Worm (Caenorhabditis elegans) whole organism, L1 larva: ENCODE data around the gene arrd-23.

Experiments used
- C34B4.2 ChIP-seq: sonication (generic microtip); optimal IDR thresholded peaks from 2 replicates; lab custom pipeline; 2017; ENCODE audit warnings: mild to moderate bottlenecking, missing genetic modification characterization, missing compliant biosample characterization
- Y116A8C.19 ChIP-seq: sonication (generic microtip); optimal IDR thresholded peaks from 2 replicates; lab custom pipeline; 2016; ENCODE audit warnings: missing compliant biosample characterization, missing genetic modification characterization, borderline replicate concordance
- aly-2 ChIP-seq: fragments of 150-350 bp; optimal IDR thresholded peaks from 2 replicates; lab custom pipeline; 2014; ENCODE audit warnings: missing biosample characterization, missing genetic modification characterization
- ceh-8 ChIP-seq: fragments of 200-800 bp; sonication (Bioruptor generic); optimal IDR thresholded peaks from 2 replicates; lab custom pipeline; 2018; ENCODE audit warnings: mild to moderate bottlenecking, missing genetic modification characterization, moderate library complexity, missing compliant biosample characterization
- ceh-82 ChIP-seq, 3 experiments: fragments of 150-350 bp in 1 of 3; sonication (generic microtip) in 2 of 3; optimal IDR thresholded peaks; 2 replicates each; lab custom pipeline; 2014 to 2017; ENCODE audit warnings: missing biosample characterization in 3 of 3, missing genetic modification characterization in 3 of 3
- ceh-88 ChIP-seq: fragments of 200-800 bp; sonication (Bioruptor generic); IDR thresholded peaks from 2 replicates; pipeline ENCODE4 v1.3.6; 2022; ENCODE audit warnings: missing genetic modification characterization, missing compliant biosample characterization
- ces-1 ChIP-seq: fragments of 150-350 bp; optimal IDR thresholded peaks from 2 replicates; lab custom pipeline; 2014; ENCODE audit warnings: missing biosample characterization, missing genetic modification reagents, missing genetic modification characterization
- dpl-1 ChIP-seq, 3 experiments: fragments of 150-350 bp in 2 of 3; sonication (generic microtip) in 1 of 3; optimal IDR thresholded peaks; 2 replicates each; lab custom pipeline; 2014 to 2017; ENCODE audit warnings: missing biosample characterization in 3 of 3, missing genetic modification characterization in 3 of 3, missing genetic modification reagents in 3 of 3
- elt-2 ChIP-seq: sonication (generic microtip); optimal IDR thresholded peaks from 2 replicates; lab custom pipeline; 2016; ENCODE audit warnings: missing genetic modification characterization, mild to moderate bottlenecking, inconsistent platforms, missing compliant biosample characterization, missing genetic modification reagents
- elt-3 ChIP-seq, 6 experiments: fragments of 150-350 bp in 1 of 6; sonication (generic microtip); optimal IDR thresholded peaks; 2 replicates each; lab custom pipeline; 2017 to 2018; ENCODE audit warnings: missing biosample characterization in 6 of 6, missing genetic modification characterization in 6 of 6, inconsistent platforms in 1 of 6
- fkh-10 ChIP-seq: sonication (generic microtip); optimal IDR thresholded peaks from 2 replicates; lab custom pipeline; 2017; ENCODE audit warnings: missing biosample characterization, missing genetic modification reagents, missing genetic modification characterization
- fkh-8 ChIP-seq: sonication (generic microtip); optimal IDR thresholded peaks from 2 replicates; lab custom pipeline; 2016; ENCODE audit warnings: mild to moderate bottlenecking, missing genetic modification characterization, missing compliant biosample characterization
- irx-1 ChIP-seq: sonication (generic microtip); optimal IDR thresholded peaks from 2 replicates; lab custom pipeline; 2016; ENCODE audit warnings: missing genetic modification characterization, missing compliant biosample characterization
- isw-1 ChIP-seq: fragments of 200-800 bp; sonication (Bioruptor generic); IDR thresholded peaks from 2 replicates; pipeline ENCODE4 v1.3.6; 2022; ENCODE audit warnings: missing genetic modification characterization, missing compliant biosample characterization
- lin-14 ChIP-seq: fragments of 200-800 bp; sonication (Bioruptor generic); optimal IDR thresholded peaks from 2 replicates; lab custom pipeline; 2018; ENCODE audit warnings: mild to moderate bottlenecking, missing genetic modification characterization, moderate library complexity, missing compliant biosample characterization
- lin-35 ChIP-seq, 2 experiments: fragments of 150-350 bp; optimal IDR thresholded peaks; 2 replicates each; lab custom pipeline; 2014; ENCODE audit warnings: missing biosample characterization in 2 of 2, missing genetic modification characterization in 2 of 2, missing genetic modification reagents in 2 of 2
- lin-39 ChIP-seq: fragments of 150-350 bp; optimal IDR thresholded peaks from 2 replicates; lab custom pipeline; 2014; ENCODE audit warnings: missing biosample characterization, missing genetic modification reagents, missing genetic modification characterization
- lsy-2 ChIP-seq, 2 experiments: fragments of 150-350 bp; optimal IDR thresholded peaks; 2 replicates each; lab custom pipeline; 2014; ENCODE audit warnings: missing biosample characterization in 2 of 2, missing genetic modification characterization in 2 of 2
- mdl-1 ChIP-seq, 2 experiments: fragments of 150-350 bp; optimal IDR thresholded peaks; 2 replicates each; lab custom pipeline; 2014 to 2017; ENCODE audit warnings: missing biosample characterization in 2 of 2, missing genetic modification characterization in 2 of 2, inconsistent platforms in 1 of 2
- mep-1 ChIP-seq: fragments of 150-350 bp; optimal IDR thresholded peaks from 2 replicates; lab custom pipeline; 2014; ENCODE audit warnings: missing biosample characterization, missing genetic modification characterization
- nhr-11 ChIP-seq: fragments of 150-350 bp; optimal IDR thresholded peaks from 2 replicates; lab custom pipeline; 2014; ENCODE audit warnings: missing biosample characterization, missing genetic modification characterization
- nhr-19 ChIP-seq: fragments of 200-800 bp; sonication (Bioruptor generic); conservative IDR thresholded peaks from 2 replicates; pipeline ENCODE4 v1.3.6; 2022; ENCODE audit warnings: missing genetic modification characterization, missing compliant biosample characterization
- nhr-20 ChIP-seq: sonication (generic microtip); optimal IDR thresholded peaks from 2 replicates; lab custom pipeline; 2016; ENCODE audit warnings: mild to moderate bottlenecking, missing genetic modification characterization, missing compliant biosample characterization
- nhr-71 ChIP-seq: sonication (generic microtip); optimal IDR thresholded peaks from 2 replicates; lab custom pipeline; 2016; ENCODE audit warnings: mild to moderate bottlenecking, missing genetic modification characterization, moderate library complexity, missing compliant biosample characterization
- nhr-76 ChIP-seq: sonication (generic microtip); optimal IDR thresholded peaks from 2 replicates; lab custom pipeline; 2017; ENCODE audit warnings: missing biosample characterization, missing genetic modification characterization
- nhr-85 ChIP-seq: sonication (generic microtip); peaks from one replicate; lab custom pipeline; 2016; ENCODE audit warnings: missing genetic modification characterization, inconsistent platforms, missing compliant biosample characterization
- nhr-90 ChIP-seq: sonication (generic microtip); optimal IDR thresholded peaks from 2 replicates; lab custom pipeline; 2016; ENCODE audit warnings: mild to moderate bottlenecking, missing genetic modification characterization, missing compliant biosample characterization; ENCODE audit not compliant: poor library complexity
- pag-3 ChIP-seq: sonication (generic microtip); optimal IDR thresholded peaks from 2 replicates; lab custom pipeline; 2017; ENCODE audit warnings: missing genetic modification characterization, mild to moderate bottlenecking, missing compliant biosample characterization, antibody characterized with exemption, borderline replicate concordance; ENCODE audit not compliant: insufficient read depth
- pax-3 ChIP-seq: fragments of 200-800 bp; sonication (Bioruptor generic); optimal IDR thresholded peaks from 2 replicates; lab custom pipeline; 2018; ENCODE audit warnings: mild to moderate bottlenecking, missing genetic modification characterization, moderate library complexity, missing compliant biosample characterization
- pqm-1 ChIP-seq: sonication (generic microtip); optimal IDR thresholded peaks from 3 replicates; lab custom pipeline; 2017; ENCODE audit warnings: missing biosample characterization, missing genetic modification characterization
- rnt-1 ChIP-seq: sonication (generic microtip); optimal IDR thresholded peaks from 2 replicates; lab custom pipeline; 2016; ENCODE audit warnings: mild to moderate bottlenecking, missing genetic modification characterization, moderate library complexity, missing compliant biosample characterization
- snpc-4 ChIP-seq: fragments of 150-350 bp; optimal IDR thresholded peaks from 2 replicates; lab custom pipeline; 2014; ENCODE audit warnings: missing biosample characterization, missing genetic modification characterization
- sup-37 ChIP-seq: fragments of 200-800 bp; sonication (Bioruptor generic); optimal IDR thresholded peaks from 2 replicates; lab custom pipeline; 2018; ENCODE audit warnings: mild to moderate bottlenecking, missing genetic modification characterization, missing compliant biosample characterization
- swsn-7 ChIP-seq: sonication (generic microtip); optimal IDR thresholded peaks from 2 replicates; lab custom pipeline; 2016; ENCODE audit warnings: missing genetic modification characterization, missing compliant biosample characterization
- unc-130 ChIP-seq: fragments of 150-350 bp; optimal IDR thresholded peaks from 2 replicates; lab custom pipeline; 2017; ENCODE audit warnings: missing biosample characterization, missing genetic modification characterization, inconsistent platforms
- vab-15 ChIP-seq: sonication (generic microtip); optimal IDR thresholded peaks from 2 replicates; lab custom pipeline; 2017; ENCODE audit warnings: missing genotype, mild to moderate bottlenecking, missing genetic modification characterization, missing compliant biosample characterization
- zip-4 ChIP-seq: fragments of 200-800 bp; sonication (Bioruptor generic); optimal IDR thresholded peaks from 2 replicates; lab custom pipeline; 2018; ENCODE audit warnings: mild to moderate bottlenecking, missing genetic modification characterization, moderate library complexity, missing compliant biosample characterization
- ztf-11 ChIP-seq, 2 experiments: sonication (generic microtip); optimal IDR thresholded peaks; 2 replicates each; lab custom pipeline; 2016 to 2017; ENCODE audit warnings: missing genetic modification characterization in 2 of 2, missing biosample characterization in 1 of 2, missing compliant biosample characterization in 1 of 2

Gene arrd-23

DNA sequence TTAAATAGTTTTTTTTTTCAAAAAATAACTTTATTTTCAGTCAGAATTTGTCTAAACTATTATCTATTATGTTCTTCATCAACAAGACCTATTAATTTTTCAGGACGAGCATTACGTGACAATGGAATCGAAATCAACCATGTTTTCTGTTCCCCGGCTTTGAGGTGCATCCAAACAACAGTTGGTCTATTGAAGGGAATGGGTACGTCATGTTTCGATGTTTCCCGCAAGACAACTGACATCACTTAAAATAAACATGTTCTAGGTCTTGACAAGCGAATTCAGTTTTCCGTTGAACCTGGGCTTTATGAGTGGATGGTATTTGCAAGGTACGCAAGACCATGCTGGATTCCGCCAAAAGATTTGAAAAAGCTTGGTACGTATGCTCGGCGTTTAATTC, 9.5 kb downstream of the arrd-23 start:
- TF ChIP-seq lin-14 (GFP tag; lab: Kevin White, UChicago) (peak; percentile 51), elt-3 (tag; optimal IDR thresholded peaks at IDR 0.05; lab: Kevin White, UChicago) (no peak), snpc-4 (no peak), ceh-82 (tag; optimal IDR thresholded peaks at IDR 0.05; lab: Kevin White, UChicago) (no peak), pqm-1 (tag; lab: Kevin White, UChicago) (no peak), dpl-1 (GFP tag; optimal IDR thresholded peaks at IDR 0.05; lab: Kevin White, UChicago) (no peak), nhr-76 (tag; lab: Kevin White, UChicago) (no peak), ces-1 (GFP tag; lab: Kevin White, UChicago) (no peak), mep-1 (tag; lab: Kevin White, UChicago) (no peak), mdl-1 (tag; optimal IDR thresholded peaks at IDR 0.05; lab: Kevin White, UChicago) (no peak), lin-35 (GFP tag; optimal IDR thresholded peaks at IDR 0.05; lab: Kevin White, UChicago) (no peak), Y116A8C.19 (no peak), ztf-11 (tag; optimal IDR thresholded peaks at IDR 0.05; lab: Kevin White, UChicago) (no peak), aly-2 (tag; lab: Kevin White, UChicago) (no peak), pag-3 (tag; lab: Kevin White, UChicago) (no peak), sup-37 (GFP tag; lab: Kevin White, UChicago) (no peak), rnt-1 (tag; lab: Kevin White, UChicago) (peak; percentile 61), nhr-20 (tag; lab: Kevin White, UChicago) (no peak), nhr-71 (tag; lab: Kevin White, UChicago) (peak; percentile 12), C34B4.2 (no peak), nhr-85 (no peak)
- TF ChIP-seq, all 84 proteins: peak for 3

ce11 chrX:4899623-4900022, 13.9 kb downstream of the arrd-23 start:
- TF ChIP-seq nhr-11 (no peak), swsn-7 (tag; lab: Kevin White, UChicago) (peak; percentile 30), C34B4.2 (no peak), zip-4 (GFP tag; lab: Kevin White, UChicago) (peak; percentile 16), mdl-1 (tag; optimal IDR thresholded peaks at IDR 0.05; lab: Kevin White, UChicago) (peak in 1 of 2 experiments; percentile 5), lin-14 (GFP tag; lab: Kevin White, UChicago) (peak; percentile 93), fkh-8 (peak; percentile 51), unc-130 (no peak), irx-1 (no peak), isw-1 (peak; percentile 54), nhr-19 (GFP tag; lab: Robert Waterston, UW) (peak; percentile 58), nhr-71 (tag; lab: Kevin White, UChicago) (peak; percentile 51), ceh-88 (GFP tag; lab: Robert Waterston, UW) (no peak), fkh-10 (GFP tag; lab: Kevin White, UChicago) (peak; percentile 41), nhr-20 (tag; lab: Kevin White, UChicago) (peak; percentile 1), pax-3 (tag; lab: Kevin White, UChicago) (peak; percentile 40), pqm-1 (tag; lab: Kevin White, UChicago) (no peak), ceh-8 (GFP tag; lab: Kevin White, UChicago) (peak; percentile 24), vab-15 (tag; lab: Kevin White, UChicago) (no peak), nhr-90 (tag; lab: Kevin White, UChicago) (no peak), ceh-82 (tag; optimal IDR thresholded peaks at IDR 0.05; lab: Kevin White, UChicago) (peak in 1 of 3 experiments; percentile 28), lin-39 (tag; lab: Kevin White, UChicago) (peak; percentile 22), rnt-1 (tag; lab: Kevin White, UChicago) (peak; percentile 70), lsy-2 (tag; optimal IDR thresholded peaks at IDR 0.05; lab: Kevin White, UChicago) (peak in 1 of 2 experiments; percentile 3), elt-2 (peak; percentile 2)
